Fruit fly (Drosophila melanogaster): ENCODE data around the gene CG10903.
A peak's percentile ranks its signal among the peaks of the same experiment; 100 is the strongest.

CG10903 gene

dm6 chr3R:8027203-8027688, 3.0 kb upstream of the CG10903 start (continued):
- TF ChIP-seq yki (optimal IDR thresholded peaks at IDR 0.05), result no peak
- peak; percentile 5 for TF ChIP-seq HLH54F (GFP tag; optimal IDR thresholded peaks at IDR 0.05)
- TF ChIP-seq chn (GFP tag; optimal IDR thresholded peaks at IDR 0.05), result peak; percentile 31
- TF ChIP-seq CG30431 (GFP tag; optimal IDR thresholded peaks at IDR 0.05), result peak; percentile 80
- peak; percentile 34 for TF ChIP-seq Mad (GFP tag; optimal IDR thresholded peaks at IDR 0.05)
- TF ChIP-seq Sin3A (optimal IDR thresholded peaks at IDR 0.05), result no peak
- no peak for TF ChIP-seq MESR4 (GFP tag; optimal IDR thresholded peaks at IDR 0.05)
- TF ChIP-seq Dref (GFP tag; IDR thresholded peaks at IDR 0.05), result no peak
- peak; percentile 58 for TF ChIP-seq CG43689 (GFP tag; IDR thresholded peaks at IDR 0.05)
- peak; percentile 81 for TF ChIP-seq CG10147 (GFP tag; optimal IDR thresholded peaks at IDR 0.05)
- TF ChIP-seq CG11695 (GFP tag; IDR thresholded peaks at IDR 0.05), result peak; percentile 84
- peak; percentile 77 for TF ChIP-seq CG2120 (GFP tag; optimal IDR thresholded peaks at IDR 0.05)
- TF ChIP-seq ato (GFP tag; IDR thresholded peaks at IDR 0.05; ENCODE audit: partially characterized antibody), result no peak
- no peak for TF ChIP-seq vfl (GFP tag; optimal IDR thresholded peaks at IDR 0.05)
- peak; percentile 60 for TF ChIP-seq Six4 (GFP tag; optimal IDR thresholded peaks at IDR 0.05)
- TF ChIP-seq CG12236 (GFP tag; optimal IDR thresholded peaks at IDR 0.05), result no peak
- TF ChIP-seq wor (GFP tag; IDR thresholded peaks at IDR 0.05), result peak; percentile 81
- TF ChIP-seq TFAM (GFP tag; optimal IDR thresholded peaks at IDR 0.05), result no peak
- TF ChIP-seq hbn (GFP tag; IDR thresholded peaks at IDR 0.05; ENCODE audit: partially characterized antibody), result 0 out of 2 replicates have a peak, but pooled peaks have one; percentile 28
- TF ChIP-seq CG8924 (tag; optimal IDR thresholded peaks at IDR 0.05), result peak; percentile 94
- TF ChIP-seq CG13296 (GFP tag; optimal IDR thresholded peaks at IDR 0.05), result peak; percentile 90
- TF ChIP-seq esg (GFP tag; conservative IDR thresholded peaks at IDR 0.05), result peak; percentile 81
- TF ChIP-seq Gug (GFP tag; IDR thresholded peaks at IDR 0.05), result peak; percentile 2; the same call in 1 of the 4 replicates
- no peak for TF ChIP-seq btn (GFP tag; optimal IDR thresholded peaks at IDR 0.05)
- peak; percentile 91 for TF ChIP-seq NfI (GFP tag; optimal IDR thresholded peaks at IDR 0.05)
- peak; percentile 92 for TF ChIP-seq CG15601 (tag; optimal IDR thresholded peaks at IDR 0.05)
- TF ChIP-seq da (GFP tag; optimal IDR thresholded peaks at IDR 0.05), result peak; percentile 4
- peak; percentile 44; the same call in 1 of the 2 replicates for TF ChIP-seq CG10321 (GFP tag; IDR thresholded peaks at IDR 0.05)
- peak; percentile 34; the same call in 1 of the 4 replicates for TF ChIP-seq Dll (GFP tag; IDR thresholded peaks at IDR 0.05; ENCODE audit: partially characterized antibody)
- peak; percentile 70 for TF ChIP-seq Fer2 (tag; optimal IDR thresholded peaks at IDR 0.05)
- peak; percentile 26; the same call in 1 of the 2 replicates for TF ChIP-seq Adf1 (GFP tag; IDR thresholded peaks at IDR 0.05)
- TF ChIP-seq Chrac-16 (GFP tag; optimal IDR thresholded peaks at IDR 0.05), result peak; percentile 78
- no peak for TF ChIP-seq vnd (GFP tag; IDR thresholded peaks at IDR 0.05; ENCODE audit: partially characterized antibody)
- no peak for TF ChIP-seq CG12744 (GFP tag; optimal IDR thresholded peaks at IDR 0.05)
- peak; percentile 67; the same call in 2 of the 3 replicates for TF ChIP-seq tgo (GFP tag; IDR thresholded peaks at IDR 0.05)
- TF ChIP-seq Rfx (GFP tag; IDR thresholded peaks at IDR 0.05), result peak; percentile 76
- peak; percentile 89 for TF ChIP-seq salm (tag; optimal IDR thresholded peaks at IDR 0.05)
- no peak for TF ChIP-seq Gsc (GFP tag; IDR thresholded peaks at IDR 0.05)
- TF ChIP-seq abd-A (tag; optimal IDR thresholded peaks at IDR 0.05), result no peak
- TF ChIP-seq scrt (GFP tag; optimal IDR thresholded peaks at IDR 0.05), result peak; percentile 74
- TF ChIP-seq CG13424 (tag; optimal IDR thresholded peaks at IDR 0.05), result peak; percentile 96
- TF ChIP-seq tll (GFP tag; optimal IDR thresholded peaks at IDR 0.05), result no peak
- peak; percentile 40 for TF ChIP-seq CG5180 (GFP tag; optimal IDR thresholded peaks at IDR 0.05)
- TF ChIP-seq CG3407 (GFP tag; optimal IDR thresholded peaks at IDR 0.05), result peak; percentile 73
- peak; percentile 37 for TF ChIP-seq CG10462 (GFP tag; optimal IDR thresholded peaks at IDR 0.05)
- no peak for TF ChIP-seq Sry-β (GFP tag; optimal IDR thresholded peaks at IDR 0.05)
- peak; percentile 37 for TF ChIP-seq CG16863 (GFP tag; optimal IDR thresholded peaks at IDR 0.05)
- no peak for TF ChIP-seq CG15479 (GFP tag; optimal IDR thresholded peaks at IDR 0.05)
- 0 out of 2 replicates have a peak, but pooled peaks have one; percentile 23 for TF ChIP-seq CG4360 (GFP tag; IDR thresholded peaks at IDR 0.05)
- peak; percentile 74 for TF ChIP-seq Nf-YC (tag; optimal IDR thresholded peaks at IDR 0.05)
- peak; percentile 50 for TF ChIP-seq seq (GFP tag; IDR thresholded peaks at IDR 0.05)
